Fruit fly (Drosophila melanogaster) whole organism: ENCODE results near the gene CG2247.

ENCODE experiments used
- EcR ChIP-seq, 2 experiments: fragments of >200 bp; optimal IDR thresholded peaks; 2 replicates each; lab custom pipeline; 2017; ENCODE audit warnings: missing biosample characterization in 2 of 2, missing genetic modification characterization in 2 of 2, missing genetic modification reagents in 2 of 2
- pan ChIP-seq: fragments of >200 bp; optimal IDR thresholded peaks from 2 replicates; lab custom pipeline; 2017
- psq ChIP-seq: fragments of >200 bp; optimal IDR thresholded peaks from 2 replicates; lab custom pipeline; 2017

DNA sequence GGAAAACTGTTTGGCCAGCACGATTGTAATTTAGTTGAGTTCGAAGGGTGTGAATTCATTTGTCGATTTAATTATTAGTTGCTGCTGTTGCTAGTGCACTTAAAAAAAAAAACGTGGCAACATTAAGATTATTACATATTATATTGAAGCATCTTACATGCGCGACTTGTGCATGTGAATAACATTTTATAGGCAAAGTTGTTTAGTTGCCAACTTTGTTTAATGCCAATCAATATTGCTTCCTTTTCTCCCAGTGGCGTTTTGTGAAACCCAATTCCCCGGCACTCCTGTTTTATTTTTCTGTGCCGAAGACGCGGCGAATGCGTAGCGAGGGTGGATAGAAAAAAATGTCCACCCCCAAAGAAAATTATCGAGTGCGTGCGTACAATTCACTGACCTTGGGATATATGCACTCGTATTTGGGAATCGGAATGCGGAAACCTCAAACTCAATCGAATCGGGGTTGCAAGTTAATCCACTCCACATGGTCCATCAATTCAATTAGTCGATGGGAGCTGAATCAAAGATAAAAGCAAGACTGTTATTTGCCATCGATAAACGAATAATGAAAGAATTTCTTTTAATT is 17.6 kb upstream of the CG2247 start:
- no peak for TF ChIP-seq psq
- no peak for TF ChIP-seq pan (lab: Kevin White, UChicago)
- TF ChIP-seq EcR (GFP tag; optimal IDR thresholded peaks at IDR 0.05; lab: Kevin White, UChicago): no peak
